Worm (Caenorhabditis elegans) whole organism, L4/young adult: Measurements from ENCODE around the gene ZK1240.9.

Source experiments
- W03F9.2 ChIP-seq: fragments of 150-350 bp; optimal IDR thresholded peaks from 2 replicates; lab custom pipeline; 2014; ENCODE audit warnings: missing biosample characterization, missing genetic modification characterization
- dao-5 ChIP-seq: sonication (generic microtip); optimal IDR thresholded peaks from 2 replicates; lab custom pipeline; 2016; ENCODE audit warnings: missing genotype, missing genetic modification characterization, moderate library complexity, missing compliant biosample characterization
- him-1 ChIP-seq: sonication (generic microtip); optimal IDR thresholded peaks from 2 replicates; lab custom pipeline; 2016; ENCODE audit warnings: missing genotype, missing genetic modification reagents, missing genetic modification characterization, missing compliant biosample characterization

DNA sequence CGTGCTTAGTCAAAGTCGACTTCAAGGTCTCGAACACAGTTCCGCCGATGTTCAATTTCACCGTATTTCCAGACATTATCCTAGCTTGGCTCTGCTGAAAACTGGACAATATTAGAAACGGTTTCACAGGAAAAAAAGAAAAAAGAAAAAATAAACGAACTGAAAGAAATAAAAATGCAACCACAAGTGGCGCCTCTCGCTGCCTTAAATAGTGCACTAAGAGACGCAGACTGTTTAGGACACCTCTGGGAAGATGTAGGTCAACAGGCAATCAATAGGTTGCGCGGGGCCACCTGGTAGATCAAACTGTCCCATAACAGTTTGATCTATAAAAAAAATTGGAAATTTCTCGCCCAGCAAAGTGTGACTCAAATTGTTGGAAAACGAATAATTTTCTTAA, 19.2 kb upstream of the ZK1240.9 start, which contains the start of gene B0281.4:
- TF ChIP-seq him-1 (no peak), W03F9.2 (no peak), dao-5 (tag; lab: Kevin White, UChicago) (no peak)
